Worm (Caenorhabditis elegans) whole organism, young adult: ENCODE results near the gene ZK1098.9.

Experiments used
- B0019.2 ChIP-seq: fragments of 200-800 bp; sonication (Bioruptor generic); conservative IDR thresholded peaks from 2 replicates; pipeline ENCODE4 v1.3.6; 2022; ENCODE audit warnings: missing genetic modification reagents, missing genetic modification characterization, missing compliant biosample characterization
- B0261.1 ChIP-seq: sonication (generic microtip); optimal IDR thresholded peaks from 2 replicates; lab custom pipeline; 2016; ENCODE audit warnings: mild to moderate bottlenecking, missing genetic modification characterization, moderate library complexity, missing compliant biosample characterization
- B0336.3 ChIP-seq: fragments of 200-800 bp; sonication (Bioruptor generic); IDR thresholded peaks from 2 replicates; pipeline ENCODE4 v1.3.6; 2022; ENCODE audit warnings: missing genetic modification characterization, missing compliant biosample characterization
- C17E4.6 ChIP-seq: fragments of 200-800 bp; sonication (Bioruptor generic); IDR thresholded peaks from 2 replicates; pipeline ENCODE4 v1.3.6; 2022; ENCODE audit warnings: missing genetic modification reagents, missing genetic modification characterization, missing compliant biosample characterization
- F10E7.11 ChIP-seq: sonication (generic microtip); optimal IDR thresholded peaks from 2 replicates; lab custom pipeline; 2017; ENCODE audit warnings: mild to moderate bottlenecking, missing genetic modification characterization, moderate library complexity, missing compliant biosample characterization
- F23B12.7 ChIP-seq: sonication (generic microtip); optimal IDR thresholded peaks from 2 replicates; lab custom pipeline; 2017; ENCODE audit warnings: missing genetic modification characterization, mild to moderate bottlenecking, missing compliant biosample characterization, antibody characterized with exemption, moderate library complexity; ENCODE audit not compliant: insufficient read depth
- F33H1.4 ChIP-seq: fragments of 200-800 bp; sonication (Bioruptor generic); IDR thresholded peaks from 2 replicates; pipeline ENCODE4 v1.3.6; 2022; ENCODE audit warnings: missing genetic modification reagents, missing genetic modification characterization, missing compliant biosample characterization
- K11D2.4 ChIP-seq: fragments of 200-800 bp; sonication (Bioruptor generic); IDR thresholded peaks from 2 replicates; pipeline ENCODE4 v1.3.6; 2022; ENCODE audit warnings: missing genetic modification reagents, missing genetic modification characterization, missing compliant biosample characterization
- T26A5.8 ChIP-seq: sonication (generic microtip); optimal IDR thresholded peaks from 2 replicates; lab custom pipeline; 2016; ENCODE audit warnings: missing genetic modification characterization, missing compliant biosample characterization
- Y53G8AR.9 ChIP-seq: fragments of 200-800 bp; sonication (Bioruptor generic); conservative IDR thresholded peaks from 2 replicates; pipeline ENCODE4 v1.3.6; 2022; ENCODE audit warnings: missing genetic modification reagents, missing genetic modification characterization, missing compliant biosample characterization
- Y56A3A.18 ChIP-seq: fragments of 200-800 bp; sonication (Bioruptor generic); IDR thresholded peaks from 2 replicates; pipeline ENCODE4 v1.3.6; 2022; ENCODE audit warnings: missing genetic modification reagents, missing genetic modification characterization, missing compliant biosample characterization
- attf-5 ChIP-seq: fragments of 200-800 bp; sonication (Bioruptor generic); optimal IDR thresholded peaks from 2 replicates; lab custom pipeline; 2018; ENCODE audit warnings: mild to moderate bottlenecking, missing genetic modification characterization, missing compliant biosample characterization
- ceh-79 ChIP-seq: sonication (generic microtip); optimal IDR thresholded peaks from 2 replicates; lab custom pipeline; 2017; ENCODE audit warnings: mild to moderate bottlenecking, missing genetic modification characterization, missing compliant biosample characterization
- dox-1 ChIP-seq: fragments of 200-800 bp; sonication (Bioruptor generic); IDR thresholded peaks from 2 replicates; pipeline ENCODE4 v1.3.6; 2022; ENCODE audit warnings: missing genetic modification reagents, missing genetic modification characterization, missing compliant biosample characterization
- efl-1 ChIP-seq: fragments of 150-350 bp; optimal IDR thresholded peaks from 2 replicates; lab custom pipeline; 2014; ENCODE audit warnings: missing biosample characterization, missing genetic modification reagents, missing genetic modification characterization
- egl-44 ChIP-seq: fragments of 200-800 bp; sonication (Bioruptor generic); IDR thresholded peaks from 2 replicates; pipeline ENCODE4 v1.3.6; 2022; ENCODE audit warnings: missing genetic modification reagents, missing genetic modification characterization, missing compliant biosample characterization
- egrh-3 ChIP-seq: fragments of 200-800 bp; sonication (Bioruptor generic); IDR thresholded peaks from 2 replicates; pipeline ENCODE4 v1.3.6; 2022; ENCODE audit warnings: missing genetic modification reagents, missing genetic modification characterization, missing compliant biosample characterization
- ekl-4 ChIP-seq: fragments of 200-800 bp; sonication (Bioruptor generic); IDR thresholded peaks from 2 replicates; pipeline ENCODE4 v1.3.6; 2022; ENCODE audit warnings: missing genetic modification reagents, missing genetic modification characterization, missing compliant biosample characterization
- hmg-1.2 ChIP-seq: fragments of 200-800 bp; sonication (Bioruptor generic); IDR thresholded peaks from 2 replicates; pipeline ENCODE4 v1.3.6; 2022; ENCODE audit warnings: missing genetic modification reagents, missing genetic modification characterization, missing compliant biosample characterization
- hsf-1 ChIP-seq: fragments of 200-800 bp; sonication (Bioruptor generic); IDR thresholded peaks from 2 replicates; pipeline ENCODE4 v1.3.6; 2022; ENCODE audit warnings: missing genetic modification reagents, missing genetic modification characterization, missing compliant biosample characterization
- lag-1 ChIP-seq: fragments of 200-800 bp; sonication (Bioruptor generic); IDR thresholded peaks from 2 replicates; pipeline ENCODE4 v1.3.6; 2022; ENCODE audit warnings: missing genetic modification reagents, missing genetic modification characterization, missing compliant biosample characterization
- let-607 ChIP-seq, 2 experiments: fragments of 200-800 bp in 1 of 2; sonication (Bioruptor generic) in 1 of 2; sonication (generic microtip) in 1 of 2; optimal IDR thresholded peaks; 2 replicates each; lab custom pipeline; 2016 to 2018; ENCODE audit warnings: mild to moderate bottlenecking in 2 of 2, missing compliant biosample characterization in 2 of 2, missing genetic modification characterization in 2 of 2, moderate library complexity in 2 of 2, missing genotype in 1 of 2
- lin-35 ChIP-seq, 3 experiments: fragments of 150-350 bp in 2 of 3; sonication (generic microtip) in 1 of 3; optimal IDR thresholded peaks; 2 replicates each; lab custom pipeline; 2014 to 2018; ENCODE audit warnings: missing biosample characterization in 3 of 3, missing genetic modification characterization in 3 of 3, missing genetic modification reagents in 3 of 3
- madf-6 ChIP-seq: fragments of 200-800 bp; sonication (Bioruptor generic); IDR thresholded peaks from 2 replicates; pipeline ENCODE4 v1.3.6; 2022; ENCODE audit warnings: missing genetic modification reagents, missing genetic modification characterization, missing compliant biosample characterization
- nhr-27 ChIP-seq: fragments of 200-800 bp; sonication (Bioruptor generic); optimal IDR thresholded peaks from 2 replicates; lab custom pipeline; 2018; ENCODE audit warnings: mild to moderate bottlenecking, missing genetic modification characterization, moderate library complexity, missing compliant biosample characterization
- nhr-80 ChIP-seq: sonication (generic microtip); optimal IDR thresholded peaks from 2 replicates; lab custom pipeline; 2016; ENCODE audit warnings: missing genetic modification characterization, missing compliant biosample characterization
- pbrm-1 ChIP-seq: fragments of 200-800 bp; sonication (Bioruptor generic); IDR thresholded peaks from 2 replicates; pipeline ENCODE4 v1.3.6; 2022; ENCODE audit warnings: missing genetic modification reagents, missing genetic modification characterization, missing compliant biosample characterization
- snpc-1.1 ChIP-seq: sonication (generic microtip); optimal IDR thresholded peaks from 2 replicates; lab custom pipeline; 2017; ENCODE audit warnings: missing genetic modification characterization, mild to moderate bottlenecking, missing compliant biosample characterization, antibody characterized with exemption, moderate library complexity, missing genotype, missing genetic modification reagents; ENCODE audit not compliant: insufficient read depth
- ztf-18 ChIP-seq: sonication (generic microtip); optimal IDR thresholded peaks from 2 replicates; lab custom pipeline; 2016; ENCODE audit warnings: missing genotype, mild to moderate bottlenecking, missing genetic modification characterization, missing compliant biosample characterization
- ztf-25 ChIP-seq: fragments of 200-800 bp; sonication (Bioruptor generic); IDR thresholded peaks from 2 replicates; pipeline ENCODE4 v1.3.6; 2022; ENCODE audit warnings: missing genetic modification reagents, missing genetic modification characterization, missing compliant biosample characterization

Gene ZK1098.9

ce11 chrIII:9526851-9527250 is 17.4 kb upstream of the ZK1098.9 start, which contains the start of gene ZK1098.6:
Gene ZK1098.6 (plus strand): TSS chrIII:9527151.
- no peak for TF ChIP-seq ceh-79
- TF ChIP-seq let-607 (tag; optimal IDR thresholded peaks at IDR 0.05; lab: Kevin White, UChicago), result no peak
- TF ChIP-seq snpc-1.1 (tag; lab: Kevin White, UChicago), result no peak
- TF ChIP-seq efl-1 (GFP tag; lab: Kevin White, UChicago), result no peak
- TF ChIP-seq lag-1 (GFP tag; lab: Robert Waterston, UW), result no peak
- no peak for TF ChIP-seq ztf-25 (GFP tag; lab: Robert Waterston, UW)

- no peak for TF ChIP-seq F10E7.11
- TF ChIP-seq ztf-18, result peak; percentile 20
- TF ChIP-seq K11D2.4, result no peak
- TF ChIP-seq nhr-80, result no peak
- peak in 1 of 3 experiments; percentile 49 for TF ChIP-seq lin-35 (GFP tag; optimal IDR thresholded peaks at IDR 0.05; lab: Kevin White, UChicago)
- no peak for TF ChIP-seq B0261.1 (tag; lab: Kevin White, UChicago)
- peak; percentile 77 to 92 for TF ChIP-seq let-607 (tag; optimal IDR thresholded peaks at IDR 0.05; lab: Kevin White, UChicago)
- TF ChIP-seq attf-5, result peak; percentile 61
- TF ChIP-seq F23B12.7, result peak; percentile 64
- 0 out of 2 replicates have a peak, but pooled peaks have one; percentile 13 for TF ChIP-seq egl-44
Measured at ce11 chrIII:9528824-9529223, 15.4 kb upstream of the ZK1098.9 start, which contains the start of gene ZK1098.2. Gene ZK1098.2 (plus strand): TSS chrIII:9529159.

DNA sequence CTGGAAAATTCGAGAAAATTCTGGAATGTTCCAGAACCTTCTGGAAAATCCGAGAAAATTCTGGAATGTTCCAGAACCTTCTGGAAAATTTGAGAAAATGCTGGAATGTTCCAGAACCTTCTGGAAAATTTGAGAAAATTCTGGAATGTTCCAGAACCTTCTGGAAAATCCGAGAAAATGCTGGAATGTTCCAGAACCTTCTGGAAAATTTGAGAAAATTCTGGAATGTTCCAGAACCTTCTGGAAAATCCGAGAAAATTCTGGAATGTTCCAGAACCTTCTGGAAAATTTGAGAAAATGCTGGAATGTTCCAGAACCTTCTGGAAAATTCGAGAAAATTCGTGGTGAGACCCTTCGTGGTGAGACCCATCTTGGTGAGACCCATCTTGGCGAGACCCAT is 10.0 kb upstream of the ZK1098.9 start:
- TF ChIP-seq dox-1 (GFP tag; lab: Robert Waterston, UW), result 0 out of 2 replicates have a peak, but pooled peaks have one; percentile 29
- peak; percentile 17; the same call in 1 of the 2 replicates for TF ChIP-seq pbrm-1 (GFP tag; lab: Robert Waterston, UW)
- peak; percentile 96 for TF ChIP-seq hsf-1 (GFP tag; lab: Robert Waterston, UW)
- peak; percentile 52 for TF ChIP-seq F33H1.4 (GFP tag; lab: Robert Waterston, UW)
- 0 out of 2 replicates have a peak, but pooled peaks have one; percentile 27 for TF ChIP-seq egrh-3 (GFP tag; lab: Robert Waterston, UW)
- TF ChIP-seq madf-6 (GFP tag; lab: Robert Waterston, UW), result peak; percentile 19; the same call in 1 of the 2 replicates
- TF ChIP-seq, all 124 proteins: peak for 6; not testable (repeated sequence) for 118

ce11 chrIII:9538655-9539155 is 5.5 kb upstream of the ZK1098.9 start, which contains the start of gene ZK1098.3:
Gene ZK1098.3 (minus strand): TSS chrIII:9538705.
- no peak for TF ChIP-seq T26A5.8 (tag; lab: Kevin White, UChicago)
- TF ChIP-seq attf-5, result peak; percentile 2
- TF ChIP-seq hmg-1.2 (GFP tag; lab: Robert Waterston, UW), result peak; percentile 27; the same call in 1 of the 2 replicates
- TF ChIP-seq C17E4.6 (GFP tag; lab: Robert Waterston, UW), result no peak
- no peak for TF ChIP-seq B0336.3
- TF ChIP-seq, all 124 proteins: peak for 2

DNA sequence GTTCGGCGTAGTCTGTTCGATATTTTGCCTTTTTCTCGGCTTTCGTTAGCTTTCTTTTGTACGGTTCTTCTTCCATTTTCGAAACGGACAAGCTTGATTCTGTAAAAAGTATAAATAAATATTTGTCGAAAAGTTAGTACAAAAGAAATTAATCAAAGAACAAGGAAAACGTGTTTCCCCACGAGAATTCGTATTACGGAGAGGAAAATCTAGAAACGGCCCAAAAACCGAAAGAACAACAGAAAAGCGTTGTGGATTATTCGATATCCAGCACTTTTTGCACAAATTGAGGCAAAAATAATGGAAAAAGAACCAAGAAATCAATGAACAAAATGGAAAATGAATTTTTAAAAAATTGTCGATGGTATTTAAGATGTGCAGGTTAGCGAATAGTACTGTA is 1.9 kb upstream of the ZK1098.9 start, which contains the start of gene mut-7:
TSS of gene mut-7 (minus strand) at position 101 of the 400 bp plus-strand sequence.
- TF ChIP-seq madf-6 (GFP tag; lab: Robert Waterston, UW) (peak; percentile 37; the same call in 1 of the 2 replicates), B0019.2 (GFP tag; lab: Robert Waterston, UW) (no peak), ceh-79 (no peak), Y56A3A.18 (GFP tag; lab: Robert Waterston, UW) (no peak), nhr-27 (tag; lab: Kevin White, UChicago) (no peak), Y53G8AR.9 (GFP tag; lab: Robert Waterston, UW) (no peak), ekl-4 (no peak)
